Worm (Caenorhabditis elegans): Measurements from ENCODE around the gene eps-8.
A peak's percentile ranks its signal among the peaks of the same experiment; 100 is the strongest.

eps-8 gene

DNA sequence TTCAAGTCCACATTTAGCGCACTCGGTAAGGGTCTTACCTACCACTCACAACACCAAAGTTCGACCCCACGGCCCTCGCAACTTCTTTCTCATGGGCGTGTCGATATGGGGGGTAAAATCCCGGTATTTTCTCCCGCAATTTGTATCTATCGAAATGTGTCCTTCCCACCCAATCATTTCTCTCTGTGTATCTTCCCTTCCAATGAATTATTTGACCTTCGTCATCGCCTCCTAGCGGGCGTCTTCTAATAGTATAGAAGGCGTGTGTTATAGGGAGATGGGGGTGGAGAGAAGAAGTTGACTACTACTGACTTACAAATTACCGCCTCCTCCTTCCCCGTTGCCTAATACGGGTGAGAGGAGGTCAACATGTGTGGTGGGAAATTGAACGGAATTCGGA is 2.7 kb upstream of the eps-8 start:
- TF ChIP-seq hmg-11 (tag; optimal IDR thresholded peaks at IDR 0.05) (no peak), ztf-11 (tag; optimal IDR thresholded peaks at IDR 0.05) (no peak), sea-2 (GFP tag; optimal IDR thresholded peaks at IDR 0.05) (no peak), nfya-1 (tag; optimal IDR thresholded peaks at IDR 0.05; ENCODE audit: insufficient read depth) (peak; percentile 9), ceh-9 (tag; optimal IDR thresholded peaks at IDR 0.05) (no peak), nhr-76 (tag; optimal IDR thresholded peaks at IDR 0.05) (no peak), nhr-25 (tag; optimal IDR thresholded peaks at IDR 0.05) (peak; percentile 69), nhr-23 (tag; optimal IDR thresholded peaks at IDR 0.05) (peak; percentile 21), fos-1 (tag; optimal IDR thresholded peaks at IDR 0.05) (no peak), elt-3 (tag; optimal IDR thresholded peaks at IDR 0.05) (no peak), lin-15B (tag; optimal IDR thresholded peaks at IDR 0.05) (no peak), lsy-12 (tag; optimal IDR thresholded peaks at IDR 0.05) (no peak)

DNA sequence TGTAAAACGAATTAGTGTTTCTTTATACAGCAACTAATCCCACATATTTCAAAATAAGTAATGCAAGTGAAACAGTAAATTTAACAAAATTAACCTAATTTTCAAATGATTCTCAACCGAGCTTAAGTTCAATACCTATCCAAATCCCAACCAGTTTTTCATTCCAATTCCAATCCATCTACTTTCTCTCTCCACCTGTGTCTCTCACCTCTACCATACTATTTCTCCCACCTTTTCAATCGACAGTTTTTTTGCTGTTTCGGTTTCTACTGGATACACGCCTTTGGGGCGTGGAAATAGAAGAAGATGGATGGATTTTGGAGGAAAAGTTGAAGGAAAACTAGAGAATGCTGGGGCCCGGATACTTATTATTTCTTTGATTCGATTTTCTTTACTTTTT is 1.6 kb upstream of the eps-8 start:
- TF ChIP-seq hmg-11 (tag; optimal IDR thresholded peaks at IDR 0.05) (no peak), pqm-1 (tag; optimal IDR thresholded peaks at IDR 0.05) (no peak), ztf-4 (tag; optimal IDR thresholded peaks at IDR 0.05) (no peak), skn-1 (tag; optimal IDR thresholded peaks at IDR 0.05) (no peak), ceh-82 (tag; optimal IDR thresholded peaks at IDR 0.05) (no peak), pha-4 (tag; optimal IDR thresholded peaks at IDR 0.05) (no peak), egl-27 (tag; optimal IDR thresholded peaks at IDR 0.05) (no peak), fos-1 (tag; optimal IDR thresholded peaks at IDR 0.05) (no peak), nhr-25 (tag; optimal IDR thresholded peaks at IDR 0.05) (no peak), fkh-2 (tag; optimal IDR thresholded peaks at IDR 0.05) (no peak), jun-1 (tag; optimal IDR thresholded peaks at IDR 0.05) (no peak), mml-1 (tag; optimal IDR thresholded peaks at IDR 0.05) (no peak), sea-2 (GFP tag; optimal IDR thresholded peaks at IDR 0.05) (no peak), nhr-11 (tag; optimal IDR thresholded peaks at IDR 0.05) (no peak), nhr-76 (tag; optimal IDR thresholded peaks at IDR 0.05) (no peak), snpc-4 (tag; optimal IDR thresholded peaks at IDR 0.05) (no peak), aly-2 (tag; optimal IDR thresholded peaks at IDR 0.05) (no peak)

DNA sequence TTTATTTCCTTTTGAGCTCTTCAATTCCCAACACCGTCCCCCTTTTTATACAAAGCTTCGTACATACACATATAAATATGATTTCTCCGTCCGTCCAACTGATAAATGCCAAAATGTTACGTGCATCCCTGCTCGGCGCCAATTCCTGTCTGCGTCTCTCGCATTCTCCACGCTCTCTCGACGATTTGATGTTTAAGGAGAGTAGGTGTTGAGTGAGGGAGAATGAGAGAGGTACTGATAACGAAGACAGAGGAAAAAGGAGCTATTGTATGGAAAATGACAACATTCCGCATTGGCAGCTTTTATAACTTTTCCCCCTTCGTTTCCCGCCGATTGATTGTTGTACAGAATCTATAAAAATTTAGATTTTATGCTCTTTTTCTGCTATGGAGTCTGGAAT is 4.5 kb downstream of the eps-8 start:
- TF ChIP-seq elt-2 (tag; optimal IDR thresholded peaks at IDR 0.05) (peak; percentile 95), pha-4 (tag; optimal IDR thresholded peaks at IDR 0.05) (peak; percentile 29), pqm-1 (tag; optimal IDR thresholded peaks at IDR 0.05) (peak; percentile 96), nfya-1 (tag; optimal IDR thresholded peaks at IDR 0.05; ENCODE audit: insufficient read depth) (peak; percentile 11), snpc-4 (tag; optimal IDR thresholded peaks at IDR 0.05) (peak; percentile 12), elt-1 (tag; optimal IDR thresholded peaks at IDR 0.05) (no peak)

ce11 chrIV:14885584-14885983 is 6.3 kb downstream of the eps-8 start:
- TF ChIP-seq nhr-12 (tag; optimal IDR thresholded peaks at IDR 0.05) = no peak
- TF ChIP-seq nhr-237 (tag; optimal IDR thresholded peaks at IDR 0.05) = no peak
- TF ChIP-seq pqm-1 (tag; optimal IDR thresholded peaks at IDR 0.05) = peak; percentile 5
- TF ChIP-seq ceh-16 (tag; optimal IDR thresholded peaks at IDR 0.05) = no peak
- no peak for TF ChIP-seq R02D3.7 (tag; optimal IDR thresholded peaks at IDR 0.05)
- TF ChIP-seq elt-2 (tag; optimal IDR thresholded peaks at IDR 0.05) = peak; percentile 60
- TF ChIP-seq snpc-4 (tag; optimal IDR thresholded peaks at IDR 0.05) = no peak
- no peak for TF ChIP-seq fkh-10 (GFP tag; optimal IDR thresholded peaks at IDR 0.05)
- TF ChIP-seq nhr-25 (tag; optimal IDR thresholded peaks at IDR 0.05) = no peak
- no peak for TF ChIP-seq elt-1 (tag; optimal IDR thresholded peaks at IDR 0.05)
- no peak for TF ChIP-seq ama-1 (optimal IDR thresholded peaks at IDR 0.05)

ce11 chrIV:14888889-14889664 is 9.8 kb downstream of the eps-8 start:
- TF ChIP-seq jun-1 (tag; optimal IDR thresholded peaks at IDR 0.05) = no peak
- no peak for TF ChIP-seq aly-2 (tag; optimal IDR thresholded peaks at IDR 0.05)
- TF ChIP-seq pqm-1 (tag; optimal IDR thresholded peaks at IDR 0.05) = peak; percentile 42
- peak; percentile 49 for TF ChIP-seq hmg-11 (tag; optimal IDR thresholded peaks at IDR 0.05)
- TF ChIP-seq ceh-82 (tag; optimal IDR thresholded peaks at IDR 0.05) = no peak
- no peak for TF ChIP-seq nhr-67 (tag; optimal IDR thresholded peaks at IDR 0.05)
- TF ChIP-seq unc-39 (tag; optimal IDR thresholded peaks at IDR 0.05) = no peak
- TF ChIP-seq snpc-4 (tag; optimal IDR thresholded peaks at IDR 0.05) = peak; percentile 57
- peak; percentile 88 for TF ChIP-seq pha-4 (tag; optimal IDR thresholded peaks at IDR 0.05)
- no peak for TF ChIP-seq nhr-76 (tag; optimal IDR thresholded peaks at IDR 0.05)
- TF ChIP-seq ztf-4 (tag; optimal IDR thresholded peaks at IDR 0.05) = no peak
- no peak for TF ChIP-seq ceh-16 (tag; optimal IDR thresholded peaks at IDR 0.05)
- TF ChIP-seq eor-1 (tag; optimal IDR thresholded peaks at IDR 0.05) = no peak
- no peak for TF ChIP-seq ceh-9 (tag; optimal IDR thresholded peaks at IDR 0.05)
- TF ChIP-seq sea-2 (GFP tag; optimal IDR thresholded peaks at IDR 0.05) = no peak
- TF ChIP-seq fkh-2 (tag; optimal IDR thresholded peaks at IDR 0.05) = no peak
- TF ChIP-seq nhr-25 (tag; optimal IDR thresholded peaks at IDR 0.05) = no peak
- no peak for TF ChIP-seq nhr-11 (tag; optimal IDR thresholded peaks at IDR 0.05)
- no peak for TF ChIP-seq fkh-10 (GFP tag; optimal IDR thresholded peaks at IDR 0.05)
- TF ChIP-seq nhr-237 (tag; optimal IDR thresholded peaks at IDR 0.05) = no peak
- TF ChIP-seq ZK546.5 (tag; optimal IDR thresholded peaks at IDR 0.05) = no peak
- TF ChIP-seq ama-1 (optimal IDR thresholded peaks at IDR 0.05) = no peak
- TF ChIP-seq lsy-12 (tag; optimal IDR thresholded peaks at IDR 0.05) = no peak
- no peak for TF ChIP-seq R02D3.7 (tag; optimal IDR thresholded peaks at IDR 0.05)
- TF ChIP-seq mdl-1 (tag; optimal IDR thresholded peaks at IDR 0.05) = no peak
- TF ChIP-seq daf-12 (tag; optimal IDR thresholded peaks at IDR 0.05) = no peak
- TF ChIP-seq nhr-12 (tag; optimal IDR thresholded peaks at IDR 0.05) = no peak
- TF ChIP-seq skn-1 (tag; optimal IDR thresholded peaks at IDR 0.05) = no peak
- no peak for TF ChIP-seq nhr-28 (tag; optimal IDR thresholded peaks at IDR 0.05)
- TF ChIP-seq elt-2 (tag; optimal IDR thresholded peaks at IDR 0.05) = peak; percentile 40
- TF ChIP-seq fos-1 (tag; optimal IDR thresholded peaks at IDR 0.05) = no peak
- TF ChIP-seq ceh-28 (tag; optimal IDR thresholded peaks at IDR 0.05) = no peak

Data from whole organism, L3 larva.